Worm (Caenorhabditis elegans) whole organism, dauer: Measurements from ENCODE around the gene hda-5.

Experiments used
- unc-62 ChIP-seq: sonication (generic microtip); optimal IDR thresholded peaks from 2 replicates; lab custom pipeline; 2017; ENCODE audit warnings: missing biosample characterization, missing genetic modification reagents, missing genetic modification characterization

The hda-5 gene

ce11 chrII:11794392-11794791 lies 4.4 kb upstream of the hda-5 start:
- no peak for TF ChIP-seq unc-62 (GFP tag; lab: Kevin White, UChicago)

- TF ChIP-seq unc-62 (GFP tag; lab: Kevin White, UChicago), result no peak
Observed at ce11 chrII:11797194-11797593, 1.6 kb upstream of the hda-5 start.

- TF ChIP-seq unc-62 (GFP tag; lab: Kevin White, UChicago), result no peak
Observed at ce11 chrII:11802451-11802850, 3.6 kb downstream of the hda-5 start, which contains the start of gene F43G6.17. F43G6.17 (plus strand) TSS chrII:11802751.

DNA sequence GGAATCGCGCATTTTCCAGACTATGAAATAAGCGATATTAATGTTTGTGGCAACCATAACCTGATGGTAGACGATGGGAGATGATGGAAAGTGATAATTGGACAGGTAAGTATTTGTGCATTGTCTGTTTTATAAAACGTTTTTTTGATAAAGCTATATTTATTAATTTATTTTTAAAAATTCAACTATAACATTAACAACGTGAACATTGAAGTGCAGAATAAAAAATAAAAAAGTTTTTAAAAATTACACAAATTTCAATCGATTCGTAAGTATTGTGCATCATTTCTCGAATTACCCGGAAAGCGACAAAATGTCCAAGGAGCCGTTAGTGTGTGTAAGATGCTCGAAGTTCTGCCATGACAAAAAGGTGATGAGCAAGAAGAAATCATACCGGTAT lies 7.4 kb downstream of the hda-5 start, which contains the start of gene jmjd-1.1:
Gene jmjd-1.1, plus strand, starts transcription at position 301 of the 400 bp plus-strand sequence.
- no peak for TF ChIP-seq unc-62 (GFP tag; lab: Kevin White, UChicago)

- no peak for TF ChIP-seq unc-62 (GFP tag; lab: Kevin White, UChicago)
Observed at ce11 chrII:11808979-11809378, 10.1 kb downstream of the hda-5 start, which contains the start of gene F43G6.10. F43G6.10 (plus strand) TSS chrII:11809349.

DNA sequence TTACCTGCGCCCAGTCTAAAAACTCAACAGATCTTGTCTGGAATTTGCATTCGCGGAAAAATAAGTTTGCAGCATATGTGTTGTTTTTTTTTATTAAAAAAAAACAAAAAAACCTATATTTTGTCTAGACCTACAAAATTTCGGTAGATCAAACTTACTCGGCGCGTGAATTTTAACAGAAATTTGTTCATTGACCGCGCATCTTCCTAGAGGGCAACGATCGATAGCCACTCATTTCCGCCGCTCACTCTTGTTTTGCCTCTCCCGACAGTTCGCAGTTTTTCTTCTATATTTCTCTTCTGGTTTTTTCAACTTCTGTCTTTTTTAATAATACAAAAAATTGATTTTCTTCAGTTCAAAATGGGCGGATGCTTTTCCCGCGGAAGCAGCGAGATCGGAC lies 11.6 kb downstream of the hda-5 start, which contains the start of gene F43G6.7:
Gene F43G6.7, plus strand, starts transcription at position 355 of the 400 bp plus-strand sequence.
- TF ChIP-seq unc-62 (GFP tag; lab: Kevin White, UChicago), result no peak

ce11 chrII:11811241-11811640 lies 12.4 kb downstream of the hda-5 start:
- no peak for TF ChIP-seq unc-62 (GFP tag; lab: Kevin White, UChicago)

DNA sequence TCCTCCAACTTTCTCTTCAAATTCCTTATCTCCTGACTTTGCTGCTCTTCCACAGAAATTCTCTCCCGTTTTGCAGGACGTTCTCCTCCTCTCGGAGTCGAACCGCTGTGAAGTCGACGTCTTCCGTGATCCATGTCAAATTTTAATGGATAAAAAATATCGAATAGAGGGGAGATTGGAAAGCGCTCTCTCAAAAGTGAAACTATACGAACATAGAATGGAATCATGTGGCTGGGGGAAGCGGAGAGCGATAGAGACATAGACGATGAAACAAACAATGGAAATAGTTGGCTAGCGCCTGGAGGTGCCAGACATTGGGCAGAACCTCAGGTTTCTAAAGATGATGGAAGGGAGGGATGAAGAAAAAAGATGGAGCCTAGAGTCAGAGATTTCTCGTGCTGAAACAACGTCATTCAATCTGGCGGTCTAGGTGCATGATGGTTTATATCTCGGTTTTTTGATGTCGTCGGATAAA lies 15.1 kb downstream of the hda-5 start, which contains the start of gene F43G6.8:
Gene F43G6.8, minus strand, starts transcription at position 198 of the 475 bp plus-strand sequence.
- no peak for TF ChIP-seq unc-62 (GFP tag; lab: Kevin White, UChicago)

- no peak for TF ChIP-seq unc-62 (GFP tag; lab: Kevin White, UChicago)
Observed at ce11 chrII:11816014-11816413, 17.2 kb downstream of the hda-5 start.

DNA sequence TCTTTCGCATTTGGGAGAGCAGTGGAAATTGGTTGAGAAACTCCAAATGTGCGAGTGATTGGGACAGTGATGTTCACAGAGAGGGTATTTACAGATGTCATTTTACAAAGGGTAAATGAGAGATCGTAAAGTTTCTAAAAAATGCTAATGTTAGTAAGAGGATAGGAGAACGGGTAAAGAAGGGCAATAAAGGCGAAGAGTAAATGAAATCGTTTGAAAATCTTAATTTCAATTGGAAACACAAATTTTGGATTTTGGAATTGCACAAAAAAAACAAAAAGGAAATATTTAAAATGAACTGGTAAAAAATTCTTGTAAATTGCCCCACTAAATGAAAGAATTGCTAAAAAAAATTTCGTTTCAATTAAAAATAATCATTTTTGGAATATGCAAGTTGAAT lies 17.6 kb downstream of the hda-5 start, which contains the start of gene pap-3:
Gene pap-3, minus strand, starts transcription at position 101 of the 400 bp plus-strand sequence.
- TF ChIP-seq unc-62 (GFP tag; lab: Kevin White, UChicago), result no peak

DNA sequence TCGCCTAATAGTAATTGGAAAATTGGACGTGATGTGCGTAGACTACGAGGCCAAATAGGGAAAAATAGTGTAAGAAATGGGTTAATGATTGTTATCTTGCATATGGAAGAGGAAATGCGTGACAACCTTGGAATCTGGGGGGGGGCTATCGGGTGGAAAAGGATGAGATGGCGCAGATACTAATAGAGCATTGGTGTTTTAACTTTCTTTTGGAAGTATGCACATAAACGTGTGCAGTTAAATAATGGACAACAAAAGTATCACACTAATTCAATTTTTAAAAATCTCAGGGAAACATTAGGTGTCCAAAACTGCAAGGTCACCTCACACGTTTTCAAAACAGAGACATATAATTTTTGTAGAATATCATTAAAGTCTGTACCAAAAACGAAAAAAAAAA lies 21.0 kb downstream of the hda-5 start, which contains the start of gene Y6D1A.2:
Gene Y6D1A.2, minus strand, starts transcription at position 101 of the 400 bp plus-strand sequence.
- TF ChIP-seq unc-62 (GFP tag; lab: Kevin White, UChicago), result no peak

- TF ChIP-seq unc-62 (GFP tag; lab: Kevin White, UChicago), result no peak
Observed at ce11 chrII:11823566-11824308, 24.9 kb downstream of the hda-5 start, which contains the start of gene Y6D1A.1. Y6D1A.1 (minus strand) TSS chrII:11823616.

ce11 chrII:11829920-11830319 lies 31.1 kb downstream of the hda-5 start, which contains the start of gene pes-5:
pes-5 (minus strand) TSS chrII:11830020.
- no peak for TF ChIP-seq unc-62 (GFP tag; lab: Kevin White, UChicago)

- no peak for TF ChIP-seq unc-62 (GFP tag; lab: Kevin White, UChicago)
Observed at ce11 chrII:11830601-11831000, 31.8 kb downstream of the hda-5 start.

- TF ChIP-seq unc-62 (GFP tag; lab: Kevin White, UChicago), result no peak
Observed at ce11 chrII:11832475-11832874, 33.6 kb downstream of the hda-5 start, which contains the start of gene clec-144. clec-144 (minus strand) TSS chrII:11832575.

- TF ChIP-seq unc-62 (GFP tag; lab: Kevin White, UChicago), result no peak
Observed at ce11 chrII:11835208-11835607, 36.4 kb downstream of the hda-5 start, which contains the start of gene T27D12.6. T27D12.6 (plus strand) TSS chrII:11835508.
